Worm (Caenorhabditis elegans): ENCODE data around the gene fbxa-107.

DNA sequence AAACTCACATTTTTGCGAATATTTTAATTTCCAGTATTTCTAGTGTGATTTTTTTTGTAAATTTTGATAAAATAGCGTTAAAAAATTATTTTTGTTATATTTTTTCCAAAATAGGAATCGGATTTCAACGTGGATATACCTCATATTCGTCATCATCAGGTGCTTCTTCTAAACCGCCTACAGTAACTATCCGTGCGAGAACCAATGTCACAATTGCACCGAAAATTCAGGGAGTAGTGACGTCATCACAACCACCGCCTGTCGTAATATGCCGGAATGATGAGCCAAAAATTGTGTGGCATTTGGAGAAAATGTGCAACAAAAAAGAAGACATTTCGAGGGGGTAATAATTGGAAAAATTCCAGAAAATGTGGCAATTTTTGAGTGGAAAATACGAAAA, 32.5 kb upstream of the fbxa-107 start:
- TF ChIP-seq gei-8 (GFP tag; optimal IDR thresholded peaks at IDR 0.05) (no peak), unc-130 (GFP tag; optimal IDR thresholded peaks at IDR 0.05) (no peak), lin-13 (GFP tag; optimal IDR thresholded peaks at IDR 0.05) (no peak), dpl-1 (GFP tag; optimal IDR thresholded peaks at IDR 0.05) (no peak), attf-4 (tag; optimal IDR thresholded peaks at IDR 0.05) (no peak), lin-39 (tag; optimal IDR thresholded peaks at IDR 0.05) (no peak), mxl-3 (GFP tag; optimal IDR thresholded peaks at IDR 0.05) (no peak), Y5F2A.4 (GFP tag; optimal IDR thresholded peaks at IDR 0.05) (no peak), lin-1 (GFP tag; IDR thresholded peaks at IDR 0.05) (no peak), ceh-32 (tag; optimal IDR thresholded peaks at IDR 0.05; ENCODE audit: poor library complexity) (no peak), fkh-10 (GFP tag; optimal IDR thresholded peaks at IDR 0.05) (no peak), nhr-6 (tag; optimal IDR thresholded peaks at IDR 0.05) (no peak), lir-3 (tag; optimal IDR thresholded peaks at IDR 0.05) (no peak)
